Worm (Caenorhabditis elegans) whole organism, L1 larva: Measurements from ENCODE around the gene F48F7.6.
A peak's percentile ranks its signal among the peaks of the same experiment; 100 is the strongest.

Experiments
- C04F5.9 ChIP-seq: sonication (generic microtip); optimal IDR thresholded peaks from 2 replicates; lab custom pipeline; 2016; ENCODE audit warnings: missing genetic modification characterization, missing compliant biosample characterization
- aha-1 ChIP-seq: fragments of 150-350 bp; optimal IDR thresholded peaks from 2 replicates; lab custom pipeline; 2014; ENCODE audit warnings: missing biosample characterization, missing genetic modification characterization
- blmp-1 ChIP-seq: fragments of 150-350 bp; optimal IDR thresholded peaks from 2 replicates; lab custom pipeline; 2014; ENCODE audit warnings: missing biosample characterization, missing genetic modification characterization
- ceh-8 ChIP-seq: fragments of 200-800 bp; sonication (Bioruptor generic); optimal IDR thresholded peaks from 2 replicates; lab custom pipeline; 2018; ENCODE audit warnings: mild to moderate bottlenecking, missing genetic modification characterization, moderate library complexity, missing compliant biosample characterization
- ceh-82 ChIP-seq, 3 experiments: fragments of 150-350 bp in 1 of 3; sonication (generic microtip) in 2 of 3; optimal IDR thresholded peaks; 2 replicates each; lab custom pipeline; 2014 to 2017; ENCODE audit warnings: missing biosample characterization in 3 of 3, missing genetic modification characterization in 3 of 3
- ceh-88 ChIP-seq: fragments of 200-800 bp; sonication (Bioruptor generic); IDR thresholded peaks from 2 replicates; pipeline ENCODE4 v1.3.6; 2022; ENCODE audit warnings: missing genetic modification characterization, missing compliant biosample characterization
- dsc-1 ChIP-seq: sonication (generic microtip); optimal IDR thresholded peaks from 2 replicates; lab custom pipeline; 2016; ENCODE audit warnings: mild to moderate bottlenecking, missing genetic modification characterization, missing compliant biosample characterization
- efl-1 ChIP-seq, 4 experiments: fragments of 150-350 bp; optimal IDR thresholded peaks in 3 of 4; peaks in 1 of 4; 1 replicate in 1 of 4; 2 replicates in 3 of 4; lab custom pipeline; 2014; ENCODE audit warnings: missing biosample characterization in 2 of 4, missing genetic modification characterization in 2 of 4, missing genetic modification reagents in 2 of 4
- elt-2 ChIP-seq: sonication (generic microtip); optimal IDR thresholded peaks from 2 replicates; lab custom pipeline; 2016; ENCODE audit warnings: missing genetic modification characterization, mild to moderate bottlenecking, inconsistent platforms, missing compliant biosample characterization, missing genetic modification reagents
- elt-3 ChIP-seq, 6 experiments: fragments of 150-350 bp in 1 of 6; sonication (generic microtip); optimal IDR thresholded peaks; 2 replicates each; lab custom pipeline; 2017 to 2018; ENCODE audit warnings: missing biosample characterization in 6 of 6, missing genetic modification characterization in 6 of 6, inconsistent platforms in 1 of 6
- fkh-10 ChIP-seq: sonication (generic microtip); optimal IDR thresholded peaks from 2 replicates; lab custom pipeline; 2017; ENCODE audit warnings: missing biosample characterization, missing genetic modification reagents, missing genetic modification characterization
- fkh-8 ChIP-seq: sonication (generic microtip); optimal IDR thresholded peaks from 2 replicates; lab custom pipeline; 2016; ENCODE audit warnings: mild to moderate bottlenecking, missing genetic modification characterization, missing compliant biosample characterization
- grh-1 ChIP-seq: fragments of 200-800 bp; sonication (Bioruptor generic); IDR thresholded peaks from 2 replicates; pipeline ENCODE4 v1.3.6; 2022; ENCODE audit warnings: missing genetic modification reagents, missing genetic modification characterization, missing compliant biosample characterization
- hlh-4 ChIP-seq: sonication (generic microtip); optimal IDR thresholded peaks from 2 replicates; lab custom pipeline; 2016; ENCODE audit warnings: mild to moderate bottlenecking, missing genetic modification characterization, missing compliant biosample characterization
- irx-1 ChIP-seq: sonication (generic microtip); optimal IDR thresholded peaks from 2 replicates; lab custom pipeline; 2016; ENCODE audit warnings: missing genetic modification characterization, missing compliant biosample characterization
- jun-1 ChIP-seq: fragments of 150-350 bp; optimal IDR thresholded peaks from 2 replicates; lab custom pipeline; 2014; ENCODE audit warnings: missing biosample characterization, missing genetic modification reagents, missing genetic modification characterization
- lin-13 ChIP-seq: fragments of 150-350 bp; optimal IDR thresholded peaks from 2 replicates; lab custom pipeline; 2014; ENCODE audit warnings: missing biosample characterization, missing genetic modification reagents, missing genetic modification characterization
- lin-14 ChIP-seq: fragments of 200-800 bp; sonication (Bioruptor generic); optimal IDR thresholded peaks from 2 replicates; lab custom pipeline; 2018; ENCODE audit warnings: mild to moderate bottlenecking, missing genetic modification characterization, moderate library complexity, missing compliant biosample characterization
- lin-35 ChIP-seq, 2 experiments: fragments of 150-350 bp; optimal IDR thresholded peaks; 2 replicates each; lab custom pipeline; 2014; ENCODE audit warnings: missing biosample characterization in 2 of 2, missing genetic modification characterization in 2 of 2, missing genetic modification reagents in 2 of 2
- lir-3 ChIP-seq: sonication (generic microtip); optimal IDR thresholded peaks from 2 replicates; lab custom pipeline; 2016; ENCODE audit warnings: mild to moderate bottlenecking, missing genetic modification characterization, moderate library complexity, missing compliant biosample characterization; ENCODE audit not compliant: poor library complexity
- lsy-2 ChIP-seq, 2 experiments: fragments of 150-350 bp; optimal IDR thresholded peaks; 2 replicates each; lab custom pipeline; 2014; ENCODE audit warnings: missing biosample characterization in 2 of 2, missing genetic modification characterization in 2 of 2
- mdl-1 ChIP-seq, 2 experiments: fragments of 150-350 bp; optimal IDR thresholded peaks; 2 replicates each; lab custom pipeline; 2014 to 2017; ENCODE audit warnings: missing biosample characterization in 2 of 2, missing genetic modification characterization in 2 of 2, inconsistent platforms in 1 of 2
- nhr-19 ChIP-seq: fragments of 200-800 bp; sonication (Bioruptor generic); conservative IDR thresholded peaks from 2 replicates; pipeline ENCODE4 v1.3.6; 2022; ENCODE audit warnings: missing genetic modification characterization, missing compliant biosample characterization
- nhr-20 ChIP-seq: sonication (generic microtip); optimal IDR thresholded peaks from 2 replicates; lab custom pipeline; 2016; ENCODE audit warnings: mild to moderate bottlenecking, missing genetic modification characterization, missing compliant biosample characterization
- nhr-237 ChIP-seq: fragments of 150-350 bp; optimal IDR thresholded peaks from 2 replicates; lab custom pipeline; 2014; ENCODE audit warnings: missing biosample characterization, missing genetic modification characterization
- nhr-28 ChIP-seq: fragments of 150-350 bp; optimal IDR thresholded peaks from 2 replicates; lab custom pipeline; 2014; ENCODE audit warnings: missing biosample characterization, missing genetic modification characterization
- nhr-47 ChIP-seq: sonication (generic microtip); optimal IDR thresholded peaks from 2 replicates; lab custom pipeline; 2016; ENCODE audit warnings: mild to moderate bottlenecking, missing genetic modification characterization, moderate library complexity, missing compliant biosample characterization
- nhr-71 ChIP-seq: sonication (generic microtip); optimal IDR thresholded peaks from 2 replicates; lab custom pipeline; 2016; ENCODE audit warnings: mild to moderate bottlenecking, missing genetic modification characterization, moderate library complexity, missing compliant biosample characterization
- nhr-77 ChIP-seq: fragments of 150-350 bp; optimal IDR thresholded peaks from 2 replicates; lab custom pipeline; 2014; ENCODE audit warnings: missing biosample characterization, missing genetic modification characterization
- rnt-1 ChIP-seq: sonication (generic microtip); optimal IDR thresholded peaks from 2 replicates; lab custom pipeline; 2016; ENCODE audit warnings: mild to moderate bottlenecking, missing genetic modification characterization, moderate library complexity, missing compliant biosample characterization
- skn-1 ChIP-seq: fragments of 150-350 bp; optimal IDR thresholded peaks from 2 replicates; lab custom pipeline; 2014; ENCODE audit warnings: missing biosample characterization, missing genetic modification characterization
- snpc-4 ChIP-seq: fragments of 150-350 bp; optimal IDR thresholded peaks from 2 replicates; lab custom pipeline; 2014; ENCODE audit warnings: missing biosample characterization, missing genetic modification characterization
- snu-23 ChIP-seq: sonication (generic microtip); optimal IDR thresholded peaks from 2 replicates; lab custom pipeline; 2016; ENCODE audit warnings: missing genetic modification characterization, missing compliant biosample characterization
- sptf-1 ChIP-seq: fragments of 150-350 bp; optimal IDR thresholded peaks from 2 replicates; lab custom pipeline; 2014; ENCODE audit warnings: missing biosample characterization, missing genetic modification characterization
- swsn-7 ChIP-seq: sonication (generic microtip); optimal IDR thresholded peaks from 2 replicates; lab custom pipeline; 2016; ENCODE audit warnings: missing genetic modification characterization, missing compliant biosample characterization
- unc-130 ChIP-seq: fragments of 150-350 bp; optimal IDR thresholded peaks from 2 replicates; lab custom pipeline; 2017; ENCODE audit warnings: missing biosample characterization, missing genetic modification characterization, inconsistent platforms
- unc-86 ChIP-seq: sonication (generic microtip); optimal IDR thresholded peaks from 2 replicates; lab custom pipeline; 2016; ENCODE audit warnings: missing genetic modification characterization, missing compliant biosample characterization
- xbp-1 ChIP-seq: sonication (generic microtip); optimal IDR thresholded peaks from 2 replicates; lab custom pipeline; 2016; ENCODE audit warnings: missing genetic modification characterization, missing compliant biosample characterization

F48F7.6 gene

DNA sequence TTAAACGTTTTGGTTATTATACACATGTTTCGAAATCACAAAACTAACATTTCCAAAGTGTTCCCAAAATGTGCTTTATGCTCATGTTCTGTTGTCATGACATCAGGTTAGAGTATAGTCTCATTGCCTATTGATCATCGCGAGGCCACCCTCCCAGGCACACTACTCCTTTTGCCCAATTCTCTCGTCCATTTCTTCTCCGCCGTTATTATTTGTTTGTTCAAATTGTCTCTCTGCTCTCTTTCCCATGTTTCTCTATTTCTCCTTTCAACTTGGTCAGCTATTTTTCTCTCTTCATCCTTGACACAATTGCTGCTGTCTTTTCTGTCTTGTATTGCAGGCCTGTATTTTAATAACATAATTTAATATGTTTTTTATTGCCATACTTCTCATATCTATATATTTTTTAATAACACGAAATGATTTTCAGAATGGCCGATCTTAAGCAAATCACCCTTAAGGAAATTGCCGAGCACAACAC is 23.9 kb downstream of the F48F7.6 start, which contains the start of gene cytb-5.1:
Gene cytb-5.1, plus strand, starts transcription at position 431 of the 481 bp plus-strand sequence.
- TF ChIP-seq efl-1 (optimal IDR thresholded peaks at IDR 0.05; lab: Kevin White, UChicago) (peak in 1 of 2 experiments; percentile 8), efl-1 (GFP tag; optimal IDR thresholded peaks at IDR 0.05 in 1 of 2; lab: Kevin White, UChicago) (peak in 1 of 2 experiments; percentile 7), lin-13 (GFP tag; lab: Kevin White, UChicago) (no peak), blmp-1 (peak; percentile 45), nhr-28 (tag; lab: Kevin White, UChicago) (no peak), unc-86 (tag; lab: Kevin White, UChicago) (no peak), skn-1 (tag; lab: Kevin White, UChicago) (peak; percentile 2), nhr-77 (tag; lab: Kevin White, UChicago) (peak; percentile 51), nhr-237 (tag; lab: Kevin White, UChicago) (peak; percentile 3), lin-35 (GFP tag; optimal IDR thresholded peaks at IDR 0.05; lab: Kevin White, UChicago) (peak in 1 of 2 experiments; percentile 24), fkh-8 (tag; lab: Kevin White, UChicago) (peak; percentile 39), aha-1 (tag; lab: Kevin White, UChicago) (no peak), nhr-19 (no peak), elt-3 (tag; optimal IDR thresholded peaks at IDR 0.05; lab: Kevin White, UChicago) (peak in 1 of 6 experiments; percentile 17), nhr-47 (tag; lab: Kevin White, UChicago) (peak; percentile 28), lsy-2 (tag; optimal IDR thresholded peaks at IDR 0.05; lab: Kevin White, UChicago) (peak in 1 of 2 experiments; percentile 11), snu-23 (GFP tag; lab: Kevin White, UChicago) (peak; percentile 36), jun-1 (tag; lab: Kevin White, UChicago) (peak; percentile 44), sptf-1 (tag; lab: Kevin White, UChicago) (no peak), elt-2 (peak; percentile 8), swsn-7 (tag; lab: Kevin White, UChicago) (peak; percentile 38), nhr-20 (tag; lab: Kevin White, UChicago) (peak; percentile 78), xbp-1 (tag; lab: Kevin White, UChicago) (peak; percentile 6), rnt-1 (tag; lab: Kevin White, UChicago) (peak; percentile 28), nhr-71 (tag; lab: Kevin White, UChicago) (peak; percentile 52), mdl-1 (tag; optimal IDR thresholded peaks at IDR 0.05; lab: Kevin White, UChicago) (peak in 1 of 2 experiments; percentile 5), lir-3 (no peak), lin-14 (peak; percentile 68), ceh-82 (tag; optimal IDR thresholded peaks at IDR 0.05; lab: Kevin White, UChicago) (peak in 2 of 3 experiments; percentile 21 to 46)

DNA sequence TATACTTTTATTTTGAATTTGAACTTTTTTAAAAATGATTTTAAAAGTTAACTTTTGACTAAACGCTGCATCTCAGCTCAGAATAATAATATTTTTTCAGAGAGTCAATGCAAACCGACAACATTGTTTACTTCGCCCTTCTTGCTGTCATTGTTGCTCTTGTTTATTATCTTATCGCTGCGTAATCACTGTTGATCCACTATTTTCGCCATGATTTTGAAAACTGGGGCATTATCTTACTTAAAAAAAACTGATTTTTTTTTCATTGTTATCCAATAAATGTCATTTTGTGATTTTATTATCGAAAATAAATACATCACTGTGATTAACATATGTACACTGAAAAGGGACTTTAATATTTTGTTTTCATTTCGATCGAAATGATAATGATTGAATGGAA is 25.1 kb downstream of the F48F7.6 start:
- no peak for TF ChIP-seq mdl-1 (tag; optimal IDR thresholded peaks at IDR 0.05; lab: Kevin White, UChicago)
- TF ChIP-seq ceh-82 (tag; optimal IDR thresholded peaks at IDR 0.05; lab: Kevin White, UChicago) = no peak
- TF ChIP-seq efl-1 (optimal IDR thresholded peaks at IDR 0.05; lab: Kevin White, UChicago) = no peak
- TF ChIP-seq efl-1 (GFP tag; optimal IDR thresholded peaks at IDR 0.05 in 1 of 2; lab: Kevin White, UChicago) = peak in 1 of 2 experiments; percentile 9
- no peak for TF ChIP-seq fkh-10 (GFP tag; lab: Kevin White, UChicago)
- TF ChIP-seq ceh-88 = no peak

DNA sequence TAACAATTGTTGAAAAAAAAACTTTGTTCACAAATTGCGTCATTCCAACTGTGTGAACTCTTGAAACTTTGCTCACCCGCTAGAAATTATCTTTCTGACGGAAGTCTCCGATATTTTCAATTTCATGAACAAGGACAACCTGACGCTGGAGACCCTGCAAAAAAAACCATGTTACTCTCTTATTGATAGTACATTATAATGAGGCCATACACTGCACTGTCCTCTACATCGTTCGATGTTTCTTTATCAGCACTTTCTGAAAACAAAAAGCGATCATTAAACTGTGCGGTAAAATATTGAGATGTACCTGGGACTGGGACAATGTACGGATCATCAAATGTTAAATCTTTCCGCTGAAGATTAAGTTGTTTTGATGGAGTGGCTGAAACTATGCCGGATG is 25.9 kb downstream of the F48F7.6 start:
- TF ChIP-seq grh-1 (GFP tag; lab: Robert Waterston, UW) = no peak
- peak; percentile 30 for TF ChIP-seq elt-2
- no peak for TF ChIP-seq C04F5.9

DNA sequence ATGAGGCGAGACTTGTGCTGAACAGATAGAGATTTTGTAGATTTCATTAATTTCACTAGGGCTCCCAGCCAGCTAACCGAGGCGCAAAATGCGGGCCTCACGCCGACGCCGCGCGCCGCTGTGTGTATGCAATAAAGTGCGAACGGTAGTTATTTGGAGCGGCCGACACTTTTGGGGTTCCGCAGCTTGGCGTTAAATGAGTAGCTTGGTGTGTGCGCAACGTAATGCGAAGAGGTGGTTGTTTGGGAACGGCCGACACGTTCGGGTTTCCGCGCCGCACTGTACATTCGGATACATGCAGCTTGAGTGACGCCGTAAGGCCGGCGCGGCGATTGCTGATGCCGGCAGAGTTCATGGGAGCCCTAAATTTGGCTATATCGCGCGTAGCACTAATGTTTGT is 30.5 kb downstream of the F48F7.6 start:
- no peak for TF ChIP-seq irx-1 (tag; lab: Kevin White, UChicago)
- peak; percentile 9 for TF ChIP-seq snpc-4
- TF ChIP-seq unc-86 (tag; lab: Kevin White, UChicago) = no peak
- no peak for TF ChIP-seq hlh-4 (tag; lab: Kevin White, UChicago)
- TF ChIP-seq ceh-8 = no peak
- TF ChIP-seq jun-1 (tag; lab: Kevin White, UChicago) = no peak
- TF ChIP-seq unc-130 (tag; lab: Kevin White, UChicago) = no peak
- TF ChIP-seq dsc-1 (tag; lab: Kevin White, UChicago) = no peak
